Fruit fly (Drosophila melanogaster) whole organism, pupa: Measurements from ENCODE around the gene CG7950.

ENCODE experiments used
- CG10348 ChIP-seq: fragments of 200-800 bp; sonication (Bioruptor generic); IDR thresholded peaks from 2 replicates; pipeline ENCODE4 v1.3.6; 2022; ENCODE audit warnings: missing biosample characterization, missing genetic modification characterization
- CG12605 ChIP-seq: fragments of 200-800 bp; sonication (Bioruptor generic); IDR thresholded peaks from 2 replicates; pipeline ENCODE4 v1.3.6; 2022; ENCODE audit warnings: missing biosample characterization, missing genetic modification characterization
- CG13204 ChIP-seq: fragments of 200-800 bp; sonication (Bioruptor generic); optimal IDR thresholded peaks from 2 replicates; lab custom pipeline; 2018; ENCODE audit warnings: missing biosample characterization, mild to moderate bottlenecking, missing genetic modification characterization, moderate library complexity
- CG14655 ChIP-seq: fragments of 200-800 bp; sonication (Bioruptor generic); optimal IDR thresholded peaks from 3 replicates; lab custom pipeline; 2017; ENCODE audit warnings: mild to moderate bottlenecking, missing biosample characterization, missing genetic modification reagents, missing genetic modification characterization
- CG15710 ChIP-seq: fragments of 200-800 bp; sonication (Bioruptor generic); optimal IDR thresholded peaks from 2 replicates; lab custom pipeline; 2018; ENCODE audit warnings: missing biosample characterization, mild to moderate bottlenecking, missing genetic modification characterization, moderate library complexity
- CG17806 ChIP-seq: fragments of 200-800 bp; sonication (Bioruptor generic); optimal IDR thresholded peaks from 2 replicates; lab custom pipeline; 2018; ENCODE audit warnings: missing biosample characterization, mild to moderate bottlenecking, missing genetic modification characterization, moderate library complexity
- CG32121 ChIP-seq: fragments of 200-800 bp; sonication (Bioruptor generic); IDR thresholded peaks from 2 replicates; pipeline ENCODE4 v1.3.6; 2022; ENCODE audit warnings: missing biosample characterization, missing genetic modification characterization
- CG34367 ChIP-seq: fragments of 200-800 bp; sonication (Bioruptor generic); optimal IDR thresholded peaks from 2 replicates; lab custom pipeline; 2018; ENCODE audit warnings: missing biosample characterization, mild to moderate bottlenecking, missing genetic modification characterization
- CG4496 ChIP-seq: fragments of 200-800 bp; sonication (Bioruptor generic); IDR thresholded peaks from 3 replicates; pipeline ENCODE4 v1.3.6; 2022; ENCODE audit warnings: missing biosample characterization, missing genetic modification characterization
- CG8159 ChIP-seq: fragments of 200-800 bp; sonication (Bioruptor generic); optimal IDR thresholded peaks from 3 replicates; lab custom pipeline; 2018; ENCODE audit warnings: missing biosample characterization, mild to moderate bottlenecking, missing genetic modification characterization, moderate library complexity
- CG8301 ChIP-seq: fragments of 200-800 bp; sonication (Bioruptor generic); optimal IDR thresholded peaks from 2 replicates; lab custom pipeline; 2018; ENCODE audit warnings: missing biosample characterization, mild to moderate bottlenecking, missing genetic modification characterization
- CG9948 ChIP-seq: fragments of 200-800 bp; sonication (Bioruptor generic); optimal IDR thresholded peaks from 2 replicates; lab custom pipeline; 2018; ENCODE audit warnings: missing biosample characterization, mild to moderate bottlenecking, missing genetic modification characterization, moderate library complexity
- D1 ChIP-seq: fragments of 200-800 bp; sonication (Bioruptor generic); optimal IDR thresholded peaks from 2 replicates; lab custom pipeline; 2018; ENCODE audit warnings: missing biosample characterization, mild to moderate bottlenecking, missing genetic modification characterization, moderate library complexity
- EcR ChIP-seq: fragments of 200-800 bp; sonication (Bioruptor generic); optimal IDR thresholded peaks from 3 replicates; lab custom pipeline; 2019; ENCODE audit warnings: missing biosample characterization, missing genetic modification characterization, mild to moderate bottlenecking, moderate library complexity, missing genetic modification reagents
- Ets98B ChIP-seq: fragments of 200-800 bp; sonication (Bioruptor generic); IDR thresholded peaks from 2 replicates; pipeline ENCODE4 v1.3.6; 2022; ENCODE audit warnings: missing biosample characterization, missing genetic modification characterization
- Pif1A ChIP-seq: fragments of 200-800 bp; sonication (Bioruptor generic); optimal IDR thresholded peaks from 3 replicates; lab custom pipeline; 2016; ENCODE audit warnings: missing biosample characterization, missing genetic modification characterization
- Pif1B ChIP-seq: fragments of 200-800 bp; sonication (Bioruptor generic); optimal IDR thresholded peaks from 3 replicates; lab custom pipeline; 2016; ENCODE audit warnings: missing biosample characterization, missing genetic modification characterization
- Snoo ChIP-seq: fragments of 200-800 bp; sonication (Bioruptor generic); optimal IDR thresholded peaks from 3 replicates; lab custom pipeline; 2017; ENCODE audit warnings: missing biosample characterization, mild to moderate bottlenecking, missing genetic modification characterization, inconsistent platforms
- fd96Ca ChIP-seq: fragments of 200-800 bp; sonication (Bioruptor generic); IDR thresholded peaks from 3 replicates; pipeline ENCODE4 v1.3.6; 2022; ENCODE audit warnings: missing biosample characterization, missing genetic modification characterization
- gl ChIP-seq: fragments of 200-800 bp; sonication (Bioruptor generic); optimal IDR thresholded peaks from 2 replicates; lab custom pipeline; 2018; ENCODE audit warnings: missing biosample characterization, mild to moderate bottlenecking, missing genetic modification characterization
- rn ChIP-seq: fragments of 200-800 bp; sonication (Bioruptor generic); IDR thresholded peaks from 2 replicates; pipeline ENCODE4 v1.3.6; 2022; ENCODE audit warnings: missing biosample characterization, missing genetic modification characterization

Gene CG7950

dm6 chr3R:30101389-30101935 lies 44.8 kb downstream of the CG7950 start:
- TF ChIP-seq fd96Ca (GFP tag; lab: Robert Waterston, UW) (no peak), CG9948 (tag; lab: Kevin White, UChicago) (peak; percentile 34), rn (0 out of 2 replicates have a peak, but pooled peaks have one; percentile 25), Ets98B (GFP tag; lab: Robert Waterston, UW) (peak; percentile 47), Pif1A (GFP tag; lab: Kevin White, UChicago) (no peak), CG34367 (tag; lab: Kevin White, UChicago) (peak; percentile 48), CG32121 (GFP tag; lab: Robert Waterston, UW) (peak; percentile 36; the same call in 1 of the 2 replicates), CG8159 (peak; percentile 39), CG17806 (tag; lab: Kevin White, UChicago) (peak; percentile 27), CG12605 (GFP tag; lab: Robert Waterston, UW) (peak; percentile 58; the same call in 1 of the 2 replicates), CG15710 (tag; lab: Kevin White, UChicago) (peak; percentile 46), CG10348 (GFP tag; lab: Robert Waterston, UW) (no peak), EcR (GFP tag; lab: Kevin White, UChicago) (peak; percentile 12), CG14655 (GFP tag; lab: Kevin White, UChicago) (peak; percentile 7), CG4496 (GFP tag; lab: Robert Waterston, UW) (peak; percentile 72), CG8301 (tag; lab: Kevin White, UChicago) (peak; percentile 17), D1 (tag; lab: Kevin White, UChicago) (no peak)

- peak; percentile 1 for TF ChIP-seq CG14655 (GFP tag; lab: Kevin White, UChicago)
- peak; percentile 63 for TF ChIP-seq EcR (GFP tag; lab: Kevin White, UChicago)
- peak; percentile 17; the same call in 1 of the 3 replicates for TF ChIP-seq fd96Ca (GFP tag; lab: Robert Waterston, UW)
- no peak for TF ChIP-seq CG8301 (tag; lab: Kevin White, UChicago)
- TF ChIP-seq CG8159 = no peak
- TF ChIP-seq D1 (tag; lab: Kevin White, UChicago) = no peak
- peak; percentile 31 for TF ChIP-seq CG13204 (GFP tag; lab: Kevin White, UChicago)
- TF ChIP-seq CG32121 (GFP tag; lab: Robert Waterston, UW) = 0 out of 2 replicates have a peak, but pooled peaks have one; percentile 20
- TF ChIP-seq CG17806 (tag; lab: Kevin White, UChicago) = no peak
Observed at dm6 chr3R:30102806-30103619, 46.4 kb downstream of the CG7950 start.

DNA sequence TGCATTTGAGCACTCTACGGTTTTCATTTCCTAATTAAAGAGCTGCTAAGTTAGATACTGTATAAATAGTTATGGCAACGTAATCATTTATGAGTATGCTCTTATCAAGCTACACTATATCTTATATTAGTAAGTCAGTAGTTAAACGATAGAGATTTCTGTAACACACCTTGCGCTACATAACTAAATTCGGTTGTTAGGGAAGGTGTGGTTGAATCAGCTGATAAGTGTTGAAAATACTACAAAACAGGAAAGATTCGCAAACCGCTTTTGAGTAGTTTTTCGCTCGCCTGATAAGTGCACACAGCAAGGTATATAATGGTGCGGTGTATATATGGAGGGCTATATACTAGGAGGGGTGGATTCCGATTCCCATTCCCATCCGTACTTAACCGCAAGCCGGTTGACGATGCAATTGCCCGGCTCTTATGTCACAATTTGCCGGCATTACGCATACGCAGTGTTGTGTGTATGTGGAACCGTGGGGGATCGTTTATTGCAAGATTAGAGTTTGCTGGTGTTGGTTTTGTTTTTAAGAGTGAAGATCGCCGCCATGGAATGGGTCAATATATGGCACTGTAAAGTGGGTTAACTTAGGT lies 48.4 kb downstream of the CG7950 start:
- TF ChIP-seq Snoo (no peak), EcR (GFP tag; lab: Kevin White, UChicago) (peak; percentile 50)

- TF ChIP-seq CG9948 (tag; lab: Kevin White, UChicago) = no peak
- TF ChIP-seq CG15710 (tag; lab: Kevin White, UChicago) = no peak
- no peak for TF ChIP-seq CG13204 (GFP tag; lab: Kevin White, UChicago)
- TF ChIP-seq CG10348 (GFP tag; lab: Robert Waterston, UW) = no peak
- TF ChIP-seq fd96Ca (GFP tag; lab: Robert Waterston, UW) = no peak
- TF ChIP-seq CG8159 = no peak
- TF ChIP-seq Pif1B (GFP tag; lab: Kevin White, UChicago) = no peak
- TF ChIP-seq rn = no peak
- TF ChIP-seq Ets98B (GFP tag; lab: Robert Waterston, UW) = no peak
- no peak for TF ChIP-seq CG34367 (tag; lab: Kevin White, UChicago)
- no peak for TF ChIP-seq gl (tag; lab: Kevin White, UChicago)
- TF ChIP-seq Pif1A (GFP tag; lab: Kevin White, UChicago) = no peak
- no peak for TF ChIP-seq EcR (GFP tag; lab: Kevin White, UChicago)
- TF ChIP-seq Snoo = no peak
- TF ChIP-seq CG32121 (GFP tag; lab: Robert Waterston, UW) = no peak
- TF ChIP-seq CG4496 (GFP tag; lab: Robert Waterston, UW) = no peak
- no peak for TF ChIP-seq CG8301 (tag; lab: Kevin White, UChicago)
- TF ChIP-seq CG17806 (tag; lab: Kevin White, UChicago) = no peak
- TF ChIP-seq CG12605 (GFP tag; lab: Robert Waterston, UW) = no peak
Observed at dm6 chr3R:30105808-30106207, 49.1 kb downstream of the CG7950 start.

DNA sequence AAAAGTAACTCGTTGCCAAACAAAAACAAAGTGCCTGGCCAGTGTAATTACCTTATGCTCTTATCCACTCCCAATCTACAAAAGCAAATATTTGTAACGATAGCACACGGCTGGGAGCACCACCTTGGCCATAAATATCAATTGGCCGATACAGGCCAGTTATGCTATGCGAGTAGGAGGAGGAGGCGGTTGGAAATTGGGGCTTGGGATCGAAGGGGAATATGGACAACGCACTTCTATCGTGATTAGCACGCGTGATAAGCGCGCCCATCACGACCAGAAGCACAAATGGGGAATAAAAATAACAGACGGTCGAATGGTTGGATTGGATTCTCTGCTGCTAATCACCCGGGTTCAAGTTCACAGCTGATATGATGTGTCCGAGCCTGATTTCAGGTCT lies 49.9 kb downstream of the CG7950 start:
- TF ChIP-seq CG8301 (tag; lab: Kevin White, UChicago) (no peak), CG13204 (GFP tag; lab: Kevin White, UChicago) (no peak), D1 (tag; lab: Kevin White, UChicago) (no peak), EcR (GFP tag; lab: Kevin White, UChicago) (no peak), rn (no peak), CG10348 (GFP tag; lab: Robert Waterston, UW) (no peak), Ets98B (GFP tag; lab: Robert Waterston, UW) (no peak), CG14655 (GFP tag; lab: Kevin White, UChicago) (no peak), fd96Ca (GFP tag; lab: Robert Waterston, UW) (no peak), CG12605 (GFP tag; lab: Robert Waterston, UW) (no peak), Pif1A (GFP tag; lab: Kevin White, UChicago) (no peak), CG8159 (no peak), CG34367 (tag; lab: Kevin White, UChicago) (no peak), CG17806 (tag; lab: Kevin White, UChicago) (no peak), CG9948 (tag; lab: Kevin White, UChicago) (no peak)
